Fruit fly (Drosophila melanogaster) whole organism, embryonic: ENCODE results near the gene CG31174.

Experiments
- Awh ChIP-seq: fragments of 200-800 bp; sonication (Bioruptor generic); IDR thresholded peaks from 2 replicates; pipeline ENCODE4, ENCODE4 v1.3.6; 2022; ENCODE audit warnings: missing biosample characterization, missing genetic modification characterization
- B-H1 ChIP-seq: fragments of 200-800 bp; sonication (Bioruptor generic); IDR thresholded peaks from 3 replicates; pipeline ENCODE4 v1.3.6; 2022; ENCODE audit warnings: missing biosample characterization, missing genetic modification characterization
- Blimp-1 ChIP-seq: fragments of 200-800 bp; sonication (Bioruptor generic); optimal IDR thresholded peaks from 3 replicates; lab custom pipeline; 2018; ENCODE audit warnings: missing biosample characterization, missing genetic modification characterization, mild to moderate bottlenecking, moderate library complexity, missing genetic modification reagents
- BtbVII ChIP-seq: fragments of 200-800 bp; sonication (Bioruptor generic); optimal IDR thresholded peaks from 3 replicates; lab custom pipeline; 2017; ENCODE audit warnings: missing biosample characterization, mild to moderate bottlenecking, missing genetic modification characterization
- CG11247 ChIP-seq: fragments of 200-800 bp; sonication (Bioruptor generic); IDR thresholded peaks from 2 replicates; pipeline ENCODE4 v1.3.6; 2022; ENCODE audit warnings: missing biosample characterization, missing genetic modification characterization
- CG11504 ChIP-seq: fragments of 200-800 bp; sonication (Bioruptor generic); optimal IDR thresholded peaks from 3 replicates; lab custom pipeline; 2019; ENCODE audit warnings: missing biosample characterization, mild to moderate bottlenecking, missing genetic modification characterization, moderate library complexity
- CG11695 ChIP-seq: fragments of 200-800 bp; sonication (Bioruptor generic); IDR thresholded peaks from 3 replicates; pipeline ENCODE4 v1.3.6; 2022; ENCODE audit warnings: missing biosample characterization, missing genetic modification characterization
- CG12236 ChIP-seq: fragments of 200-800 bp; sonication (Bioruptor generic); optimal IDR thresholded peaks from 2 replicates; lab custom pipeline; 2016; ENCODE audit warnings: missing biosample characterization, missing genetic modification characterization
- CG12769 ChIP-seq: fragments of 200-800 bp; sonication (Bioruptor generic); optimal IDR thresholded peaks from 2 replicates; lab custom pipeline; 2019; ENCODE audit warnings: missing biosample characterization, mild to moderate bottlenecking, missing genetic modification characterization, moderate library complexity
- CG13424 ChIP-seq: fragments of 200-800 bp; sonication (Bioruptor generic); optimal IDR thresholded peaks from 2 replicates; lab custom pipeline; 2019; ENCODE audit warnings: missing biosample characterization, mild to moderate bottlenecking, missing genetic modification characterization, moderate library complexity
- CG14014 ChIP-seq: fragments of 200-800 bp; sonication (Bioruptor generic); IDR thresholded peaks from 2 replicates; pipeline ENCODE4 v1.3.6; 2022; ENCODE audit warnings: missing biosample characterization, missing genetic modification characterization
- CG15011 ChIP-seq: fragments of 200-800 bp; sonication (Bioruptor generic); optimal IDR thresholded peaks from 3 replicates; lab custom pipeline; 2018; ENCODE audit warnings: missing biosample characterization, mild to moderate bottlenecking, missing genetic modification characterization
- CG1529 ChIP-seq: fragments of 200-800 bp; sonication (Bioruptor generic); optimal IDR thresholded peaks from 3 replicates; lab custom pipeline; 2018; ENCODE audit warnings: missing biosample characterization, missing genetic modification characterization
- CG15514 ChIP-seq: fragments of 200-800 bp; sonication (Bioruptor generic); optimal IDR thresholded peaks from 3 replicates; lab custom pipeline; 2017; ENCODE audit warnings: missing biosample characterization, missing genetic modification characterization, mild to moderate bottlenecking, moderate library complexity, missing genetic modification reagents
- CG1647 ChIP-seq: fragments of 200-800 bp; sonication (Bioruptor generic); optimal IDR thresholded peaks from 3 replicates; lab custom pipeline; 2016; ENCODE audit warnings: missing biosample characterization, missing genetic modification characterization
- CG17328 ChIP-seq: fragments of 200-800 bp; sonication (Bioruptor generic); IDR thresholded peaks from 2 replicates; pipeline ENCODE4 v1.3.6; 2022; ENCODE audit warnings: missing biosample characterization, missing genetic modification characterization
- CG33213 ChIP-seq: fragments of 200-800 bp; sonication (Bioruptor generic); optimal IDR thresholded peaks from 3 replicates; lab custom pipeline; 2016; ENCODE audit warnings: missing biosample characterization, missing genetic modification characterization
- CG3847 ChIP-seq: fragments of 200-800 bp; sonication (Bioruptor generic); IDR thresholded peaks from 2 replicates; pipeline ENCODE4 v1.3.6; 2022; ENCODE audit warnings: missing biosample characterization, missing genetic modification characterization
- CG5953 ChIP-seq: fragments of 200-800 bp; sonication (Bioruptor generic); IDR thresholded peaks from 2 replicates; pipeline ENCODE4 v1.3.6; 2022; ENCODE audit warnings: missing biosample characterization, missing genetic modification characterization
- CG7556 ChIP-seq: fragments of 200-800 bp; sonication (Bioruptor generic); optimal IDR thresholded peaks from 2 replicates; lab custom pipeline; 2017; ENCODE audit warnings: missing biosample characterization, mild to moderate bottlenecking, missing genetic modification characterization
- CG7786 ChIP-seq: fragments of 200-800 bp; sonication (Bioruptor generic); optimal IDR thresholded peaks from 2 replicates; lab custom pipeline; 2016; ENCODE audit warnings: missing biosample characterization, missing genetic modification characterization
- CG8765 ChIP-seq: fragments of 200-800 bp; sonication (Bioruptor generic); IDR thresholded peaks from 2 replicates; pipeline ENCODE4 v1.3.6; 2022; ENCODE audit warnings: missing biosample characterization, missing genetic modification characterization
- D ChIP-seq, 2 experiments: fragments of 200-800 bp in 1 of 2; fragments of >200 bp in 1 of 2; sonication (Bioruptor generic) in 1 of 2; optimal IDR thresholded peaks; 2 replicates in 1 of 2; 3 replicates in 1 of 2; lab custom pipeline; 2017; ENCODE audit warnings: mild to moderate bottlenecking in 1 of 2, missing biosample characterization in 1 of 2, missing genetic modification characterization in 1 of 2, missing genetic modification reagents in 1 of 2
- Dek ChIP-seq: fragments of 200-800 bp; sonication (Bioruptor generic); optimal IDR thresholded peaks from 3 replicates; lab custom pipeline; 2019; ENCODE audit warnings: missing biosample characterization, mild to moderate bottlenecking, missing genetic modification characterization, moderate library complexity
- E2f2 ChIP-seq: fragments of 200-800 bp; sonication (Bioruptor generic); IDR thresholded peaks from 2 replicates; pipeline ENCODE4 v1.3.6; 2022; ENCODE audit warnings: missing biosample characterization, missing genetic modification characterization
- Eip74EF ChIP-seq, 2 experiments: fragments of 200-800 bp in 1 of 2; fragments of >200 bp in 1 of 2; sonication (Bioruptor generic) in 1 of 2; optimal IDR thresholded peaks; 2 replicates each; lab custom pipeline; 2017 to 2019; ENCODE audit warnings: missing biosample characterization in 2 of 2, missing genetic modification characterization in 2 of 2, mild to moderate bottlenecking in 1 of 2, moderate library complexity in 1 of 2
- Hmx ChIP-seq: fragments of 200-800 bp; sonication (Bioruptor generic); optimal IDR thresholded peaks from 2 replicates; lab custom pipeline; 2016; ENCODE audit warnings: missing biosample characterization, missing genetic modification characterization
- Hr39 ChIP-seq: fragments of >200 bp; optimal IDR thresholded peaks from 2 replicates; lab custom pipeline; 2017
- Hr51 ChIP-seq, 2 experiments: fragments of 200-800 bp; sonication (Bioruptor generic); optimal IDR thresholded peaks; 2 replicates in 1 of 2; 3 replicates in 1 of 2; lab custom pipeline; 2016 to 2018; ENCODE audit warnings: missing biosample characterization in 2 of 2, missing genetic modification characterization in 2 of 2, mild to moderate bottlenecking in 1 of 2, moderate library complexity in 1 of 2
- Lim3 ChIP-seq: fragments of 200-800 bp; sonication (Bioruptor generic); IDR thresholded peaks from 2 replicates; pipeline ENCODE4 v1.3.6; 2022; ENCODE audit warnings: missing biosample characterization, missing genetic modification characterization
- Med ChIP-seq: fragments of 200-800 bp; sonication (Bioruptor generic); peaks from one replicate; lab custom pipeline; 2016; ENCODE audit warnings: missing biosample characterization, missing genetic modification characterization, mild to moderate bottlenecking, inconsistent platforms, moderate library complexity
- Rfx ChIP-seq: fragments of 200-800 bp; sonication (Bioruptor generic); IDR thresholded peaks from 2 replicates; pipeline ENCODE4 v1.3.6; 2022; ENCODE audit warnings: missing biosample characterization, missing genetic modification characterization
- Ssrp ChIP-seq: fragments of 200-800 bp; sonication (Bioruptor generic); optimal IDR thresholded peaks from 2 replicates; lab custom pipeline; 2018; ENCODE audit warnings: missing biosample characterization, mild to moderate bottlenecking, missing genetic modification characterization, moderate library complexity
- TFAM ChIP-seq: fragments of 200-800 bp; sonication (Bioruptor generic); optimal IDR thresholded peaks from 2 replicates; lab custom pipeline; 2017; ENCODE audit warnings: missing biosample characterization, missing genetic modification characterization, inconsistent platforms
- YL-1 ChIP-seq: fragments of 200-800 bp; sonication (Bioruptor generic); optimal IDR thresholded peaks from 3 replicates; lab custom pipeline; 2017; ENCODE audit warnings: missing biosample characterization, mild to moderate bottlenecking, missing genetic modification characterization
- bsh ChIP-seq, 2 experiments: fragments of 200-800 bp; sonication (Bioruptor generic); optimal IDR thresholded peaks; 2 replicates each; lab custom pipeline; 2017 to 2018; ENCODE audit warnings: mild to moderate bottlenecking in 2 of 2, missing biosample characterization in 2 of 2, missing genetic modification characterization in 2 of 2, moderate library complexity in 1 of 2
- cad ChIP-seq: fragments of >200 bp; optimal IDR thresholded peaks from 2 replicates; lab custom pipeline; 2017; ENCODE audit warnings: missing biosample characterization, missing genetic modification characterization
- ci ChIP-seq: fragments of 200-800 bp; sonication (Bioruptor generic); IDR thresholded peaks from 3 replicates; pipeline ENCODE4 v1.3.6; 2022; ENCODE audit warnings: missing biosample characterization, missing genetic modification characterization
- croc ChIP-seq: fragments of 200-800 bp; sonication (Bioruptor generic); conservative IDR thresholded peaks from 3 replicates; pipeline ENCODE4 v1.3.6; 2022; ENCODE audit warnings: missing biosample characterization, missing genetic modification characterization
- dan ChIP-seq: fragments of 200-800 bp; sonication (Bioruptor generic); IDR thresholded peaks from 2 replicates; pipeline ENCODE4 v1.3.6; 2022; ENCODE audit warnings: missing biosample characterization, missing genetic modification characterization
- dati ChIP-seq: fragments of 200-800 bp; sonication (Bioruptor generic); IDR thresholded peaks from 2 replicates; pipeline ENCODE4 v1.3.6; 2022; ENCODE audit warnings: missing biosample characterization, missing genetic modification characterization
- gsb-n ChIP-seq: fragments of 200-800 bp; sonication (Bioruptor generic); optimal IDR thresholded peaks from 3 replicates; lab custom pipeline; 2018; ENCODE audit warnings: missing biosample characterization, mild to moderate bottlenecking, missing genetic modification characterization
- h ChIP-seq: fragments of >200 bp; optimal IDR thresholded peaks from 2 replicates; lab custom pipeline; 2017
- knrl ChIP-seq: fragments of 200-800 bp; sonication (Bioruptor generic); IDR thresholded peaks from 3 replicates; pipeline ENCODE4 v1.3.6; 2022; ENCODE audit warnings: missing biosample characterization, missing genetic modification characterization; ENCODE audit not compliant: partially characterized antibody
- maf-S ChIP-seq: fragments of 200-800 bp; sonication (Bioruptor generic); optimal IDR thresholded peaks from 2 replicates; lab custom pipeline; 2016; ENCODE audit warnings: missing biosample characterization, missing genetic modification characterization
- pita ChIP-seq: fragments of 200-800 bp; sonication (Bioruptor generic); optimal IDR thresholded peaks from 2 replicates; lab custom pipeline; 2017; ENCODE audit warnings: missing biosample characterization, mild to moderate bottlenecking, missing genetic modification characterization
- row ChIP-seq: fragments of 200-800 bp; sonication (Bioruptor generic); IDR thresholded peaks from 3 replicates; pipeline ENCODE4 v1.3.6; 2022; ENCODE audit warnings: missing biosample characterization, missing genetic modification characterization
- shn ChIP-seq: fragments of 200-800 bp; sonication (Bioruptor generic); optimal IDR thresholded peaks from 3 replicates; lab custom pipeline; 2016; ENCODE audit warnings: missing biosample characterization, missing genetic modification characterization
- ssp ChIP-seq: fragments of 200-800 bp; sonication (Bioruptor generic); IDR thresholded peaks from 2 replicates; pipeline ENCODE4 v1.3.6; 2022; ENCODE audit warnings: missing biosample characterization, missing genetic modification characterization
- stc ChIP-seq: fragments of 200-800 bp; sonication (Bioruptor generic); IDR thresholded peaks from 2 replicates; pipeline ENCODE4 v1.3.6; 2022; ENCODE audit warnings: missing biosample characterization, missing genetic modification characterization
- usp ChIP-seq: fragments of >200 bp; optimal IDR thresholded peaks from 2 replicates; lab custom pipeline; 2017; ENCODE audit warnings: missing biosample characterization, missing genetic modification characterization
- vvl ChIP-seq: fragments of 200-800 bp; sonication (Bioruptor generic); IDR thresholded peaks from 2 replicates; pipeline ENCODE4 v1.3.6; 2022; ENCODE audit warnings: missing biosample characterization, missing genetic modification characterization

The CG31174 gene

DNA sequence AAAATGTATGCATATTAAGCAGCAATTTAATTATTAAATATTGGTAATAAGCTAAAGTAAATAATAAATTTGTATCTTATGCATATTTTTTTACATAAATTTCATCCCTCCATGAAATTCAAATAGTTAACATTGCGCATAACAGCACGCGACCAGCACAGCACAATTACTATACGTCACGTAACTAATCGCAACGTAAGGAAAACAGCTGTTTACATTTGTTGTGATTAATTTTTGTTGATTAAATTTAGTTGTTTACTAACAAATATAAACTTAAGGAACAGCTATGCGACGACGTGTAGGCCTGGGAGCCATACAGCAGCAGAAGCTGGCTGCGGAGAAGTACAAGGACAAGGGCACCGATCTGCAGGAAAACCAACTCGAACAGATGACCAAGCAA is 4.3 kb downstream of the CG31174 start, which contains the start of gene lsn (continued):
- TF ChIP-seq BtbVII (GFP tag; lab: Kevin White, UChicago) (no peak), CG15514 (GFP tag; lab: Kevin White, UChicago) (peak; percentile 51), E2f2 (peak; percentile 84), croc (no peak), CG3847 (no peak), cad (GFP tag; lab: Kevin White, UChicago) (no peak), usp (GFP tag; lab: Kevin White, UChicago) (no peak), D (optimal IDR thresholded peaks at IDR 0.05; lab: Kevin White, UChicago) (no peak), D (GFP tag; optimal IDR thresholded peaks at IDR 0.05; lab: Kevin White, UChicago) (no peak), ssp (GFP tag; lab: Robert Waterston, UW) (no peak), CG14014 (GFP tag; lab: Robert Waterston, UW) (peak; percentile 51; the same call in 1 of the 2 replicates), CG12769 (tag; lab: Kevin White, UChicago) (peak; percentile 41), dati (GFP tag; lab: Robert Waterston, UW) (no peak), B-H1 (GFP tag; lab: Robert Waterston, UW) (no peak), Hr51 (GFP tag; optimal IDR thresholded peaks at IDR 0.05; lab: Kevin White, UChicago) (no peak), Blimp-1 (GFP tag; lab: Kevin White, UChicago) (no peak), Med (peak; percentile 30), row (GFP tag; lab: Robert Waterston, UW) (no peak), CG1529 (GFP tag; lab: Kevin White, UChicago) (peak; percentile 45), dan (GFP tag; lab: Robert Waterston, UW) (no peak), CG7556 (peak; percentile 17), Eip74EF (GFP tag; optimal IDR thresholded peaks at IDR 0.05; lab: Kevin White, UChicago) (no peak), Dek (no peak), CG8765 (GFP tag; lab: Robert Waterston, UW) (no peak), CG11695 (no peak), h (lab: Kevin White, UChicago) (no peak), pita (GFP tag; lab: Kevin White, UChicago) (no peak), Hmx (GFP tag; lab: Kevin White, UChicago) (no peak), CG5953 (GFP tag; lab: Robert Waterston, UW) (no peak), CG1647 (GFP tag; lab: Kevin White, UChicago) (no peak), Lim3 (GFP tag; lab: Robert Waterston, UW) (no peak), gsb-n (peak; percentile 63), CG11247 (GFP tag; lab: Robert Waterston, UW) (no peak), CG13424 (tag; lab: Kevin White, UChicago) (peak; percentile 29), CG7786 (GFP tag; lab: Kevin White, UChicago) (no peak), Hr39 (lab: Kevin White, UChicago) (no peak), CG11504 (tag; lab: Kevin White, UChicago) (no peak), shn (GFP tag; lab: Kevin White, UChicago) (no peak), maf-S (GFP tag; lab: Kevin White, UChicago) (no peak), Ssrp (no peak), ci (GFP tag; lab: Robert Waterston, UW) (peak; percentile 53; the same call in 2 of the 3 replicates), Rfx (GFP tag; lab: Robert Waterston, UW) (no peak; the same call in 1 of the 2 replicates), knrl (GFP tag; lab: Robert Waterston, UW) (no peak), stc (GFP tag; lab: Robert Waterston, UW) (0 out of 2 replicates have a peak, but pooled peaks have one; percentile 11), YL-1 (GFP tag; lab: Kevin White, UChicago) (peak; percentile 1), TFAM (GFP tag; lab: Kevin White, UChicago) (no peak), CG12236 (GFP tag; lab: Kevin White, UChicago) (no peak), bsh (GFP tag; optimal IDR thresholded peaks at IDR 0.05; lab: Kevin White, UChicago) (peak in 1 of 2 experiments; percentile 72), vvl (GFP tag; lab: Robert Waterston, UW) (no peak), CG33213 (no peak), CG17328 (GFP tag; lab: Robert Waterston, UW) (peak; percentile 18; the same call in 1 of the 2 replicates), CG15011 (no peak), Awh (GFP tag; lab: Robert Waterston, UW) (no peak)
